Worm (Caenorhabditis elegans): Measurements from ENCODE around the gene B0034.5.
A peak's percentile ranks its signal among the peaks of the same experiment; 100 is the strongest.

ce11 chrII:5950657-5951056, 24.1 kb downstream of the B0034.5 start:
- TF ChIP-seq elt-1 (tag; optimal IDR thresholded peaks at IDR 0.05; ENCODE audit: borderline replicate concordance, insufficient read depth) (no peak), sptf-1 (tag; optimal IDR thresholded peaks at IDR 0.05) (no peak), zip-8 (tag; optimal IDR thresholded peaks at IDR 0.05) (no peak), nhr-28 (tag; optimal IDR thresholded peaks at IDR 0.05) (no peak), mab-5 (tag; optimal IDR thresholded peaks at IDR 0.05) (no peak), ces-1 (GFP tag; optimal IDR thresholded peaks at IDR 0.05) (peak; percentile 79), elt-3 (tag; optimal IDR thresholded peaks at IDR 0.05) (no peak), pha-4 (tag; optimal IDR thresholded peaks at IDR 0.05) (no peak), ceh-83 (GFP tag; optimal IDR thresholded peaks at IDR 0.05) (no peak)
